Worm (Caenorhabditis elegans): ENCODE results near the gene klp-20.

The klp-20 gene

DNA sequence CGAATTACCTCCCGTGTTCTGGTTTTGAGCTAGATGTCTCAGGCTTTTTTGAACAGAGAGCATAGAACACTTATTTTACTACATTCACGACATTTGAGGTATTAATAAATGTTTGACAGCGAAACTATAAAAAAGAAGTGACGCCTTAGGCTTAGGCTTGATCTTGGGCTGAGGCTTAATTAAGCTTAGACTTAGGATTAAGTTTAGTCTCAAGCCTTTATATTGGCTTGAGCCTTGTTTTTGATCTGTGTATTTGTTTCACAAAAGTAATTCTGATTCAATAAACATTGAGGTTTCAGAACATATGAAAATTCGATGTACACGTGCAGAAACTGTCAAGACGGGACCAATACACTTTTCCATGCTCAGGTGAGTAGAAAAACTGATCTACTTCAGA is at the start of gene klp-20:
Gene klp-20, plus strand, starts transcription at position 298 of the 397 bp plus-strand sequence.
- TF ChIP-seq elt-3 (tag; optimal IDR thresholded peaks at IDR 0.05) = no peak
- no peak for TF ChIP-seq zip-4 (GFP tag; optimal IDR thresholded peaks at IDR 0.05)
- no peak for TF ChIP-seq dsc-1 (tag; optimal IDR thresholded peaks at IDR 0.05)
- no peak for TF ChIP-seq zag-1 (tag; optimal IDR thresholded peaks at IDR 0.05)
- no peak for TF ChIP-seq irx-1 (tag; optimal IDR thresholded peaks at IDR 0.05)
- no peak for TF ChIP-seq unc-30 (tag; optimal IDR thresholded peaks at IDR 0.05)
- no peak for TF ChIP-seq elt-2 (tag; optimal IDR thresholded peaks at IDR 0.05)
- TF ChIP-seq mdl-1 (tag; optimal IDR thresholded peaks at IDR 0.05) = no peak
- no peak for TF ChIP-seq aly-2 (tag; optimal IDR thresholded peaks at IDR 0.05)
- no peak for TF ChIP-seq snpc-4 (tag; optimal IDR thresholded peaks at IDR 0.05)
- TF ChIP-seq lin-14 (GFP tag; optimal IDR thresholded peaks at IDR 0.05) = no peak
- no peak for TF ChIP-seq ama-1 (optimal IDR thresholded peaks at IDR 0.05)
- no peak for TF ChIP-seq pqm-1 (tag; optimal IDR thresholded peaks at IDR 0.05)
- TF ChIP-seq fkh-10 (GFP tag; optimal IDR thresholded peaks at IDR 0.05) = no peak
- TF ChIP-seq nhr-77 (tag; optimal IDR thresholded peaks at IDR 0.05) = no peak
- TF ChIP-seq dpl-1 (GFP tag; optimal IDR thresholded peaks at IDR 0.05) = no peak
- TF ChIP-seq hpl-2 (GFP tag; optimal IDR thresholded peaks at IDR 0.05) = no peak
- TF ChIP-seq C16A3.4 (tag; optimal IDR thresholded peaks at IDR 0.05) = no peak
- no peak for TF ChIP-seq jun-1 (tag; optimal IDR thresholded peaks at IDR 0.05)

DNA sequence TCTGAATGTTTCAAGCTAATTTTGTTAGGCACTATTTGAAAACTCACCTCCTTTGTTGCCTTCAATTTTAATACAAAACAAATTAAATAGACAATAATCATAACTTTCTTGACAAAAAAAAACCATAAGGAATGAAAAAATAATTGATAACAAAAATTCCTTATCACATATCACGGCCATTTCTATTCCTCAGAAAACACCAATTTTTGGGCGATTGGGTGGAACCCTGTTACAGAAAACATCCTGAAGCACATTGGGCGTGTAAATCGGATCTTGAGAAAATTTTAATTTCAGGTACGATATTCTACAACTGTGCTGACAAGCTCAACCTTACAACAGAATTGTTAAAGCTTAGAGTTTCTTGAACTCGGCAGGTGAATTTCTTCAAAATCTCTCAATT is 45.0 kb upstream of the klp-20 start, which contains the start of gene F40G9.8:
Gene F40G9.8, minus strand, starts transcription at position 101 of the 400 bp plus-strand sequence.
- TF ChIP-seq nhr-237 (tag; optimal IDR thresholded peaks at IDR 0.05) (no peak), egl-13 (tag; optimal IDR thresholded peaks at IDR 0.05) (no peak), unc-30 (tag; optimal IDR thresholded peaks at IDR 0.05) (no peak), aly-2 (tag; optimal IDR thresholded peaks at IDR 0.05) (no peak), nhr-90 (tag; optimal IDR thresholded peaks at IDR 0.05; ENCODE audit: poor library complexity) (no peak), swsn-7 (tag; optimal IDR thresholded peaks at IDR 0.05) (no peak), alr-1 (tag; optimal IDR thresholded peaks at IDR 0.05; ENCODE audit: borderline replicate concordance) (no peak), fkh-8 (tag; optimal IDR thresholded peaks at IDR 0.05) (no peak), nhr-76 (tag; optimal IDR thresholded peaks at IDR 0.05) (no peak), Y116A8C.19 (tag; optimal IDR thresholded peaks at IDR 0.05; ENCODE audit: borderline replicate concordance) (no peak), lin-35 (GFP tag; optimal IDR thresholded peaks at IDR 0.05) (no peak)

- no peak for TF ChIP-seq efl-1 (optimal IDR thresholded peaks at IDR 0.05)
- TF ChIP-seq efl-1 (GFP tag; optimal IDR thresholded peaks at IDR 0.05 in 1 of 2) = no peak
- no peak for TF ChIP-seq dpl-1 (GFP tag; optimal IDR thresholded peaks at IDR 0.05)
- TF ChIP-seq lin-13 (GFP tag; optimal IDR thresholded peaks at IDR 0.05) = no peak
- TF ChIP-seq unc-98 (GFP tag; IDR thresholded peaks at IDR 0.05) = no peak
Observed at ce11 chrIII:165390-165789, 44.4 kb upstream of the klp-20 start, which contains the start of gene F40G9.7. F40G9.7 (plus strand) TSS chrIII:165690.

DNA sequence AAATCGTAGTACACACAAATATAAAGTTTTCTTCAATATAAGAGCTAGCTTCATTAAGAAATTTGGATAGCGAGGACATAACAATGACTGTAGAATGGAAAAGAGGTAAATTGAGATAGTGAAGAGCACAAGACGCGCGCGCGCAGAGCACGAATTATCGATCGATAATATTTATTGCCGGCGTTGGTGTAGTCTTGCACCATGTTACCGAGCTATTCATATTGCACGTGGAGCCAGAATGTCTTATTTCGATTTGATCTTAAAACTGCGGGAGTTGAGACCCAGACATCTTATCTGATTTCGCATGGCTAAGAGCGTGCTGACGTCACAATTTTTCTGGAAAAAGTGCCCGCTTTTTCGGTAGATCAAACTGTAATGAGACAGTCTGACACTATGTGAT is 40.3 kb upstream of the klp-20 start, which contains the start of gene F40G9.18:
Gene F40G9.18, minus strand, starts transcription at position 101 of the 400 bp plus-strand sequence.
- TF ChIP-seq zip-4 (GFP tag; optimal IDR thresholded peaks at IDR 0.05) (no peak), nhr-11 (tag; optimal IDR thresholded peaks at IDR 0.05) (no peak), xbp-1 (tag; optimal IDR thresholded peaks at IDR 0.05) (no peak), F16B12.6 (tag; optimal IDR thresholded peaks at IDR 0.05) (no peak), Y116A8C.19 (tag; optimal IDR thresholded peaks at IDR 0.05; ENCODE audit: borderline replicate concordance) (no peak), irx-1 (tag; optimal IDR thresholded peaks at IDR 0.05) (no peak), sox-4 (tag; optimal IDR thresholded peaks at IDR 0.05) (no peak), lin-13 (GFP tag; optimal IDR thresholded peaks at IDR 0.05) (no peak), nhr-90 (tag; optimal IDR thresholded peaks at IDR 0.05; ENCODE audit: poor library complexity) (no peak), sptf-1 (tag; optimal IDR thresholded peaks at IDR 0.05) (no peak), nhr-12 (tag; optimal IDR thresholded peaks at IDR 0.05) (no peak), egl-27 (tag; optimal IDR thresholded peaks at IDR 0.05) (no peak), nhr-47 (tag; optimal IDR thresholded peaks at IDR 0.05) (no peak), ztf-4 (tag; optimal IDR thresholded peaks at IDR 0.05) (no peak), fkh-4 (tag; optimal IDR thresholded peaks at IDR 0.05; ENCODE audit: borderline replicate concordance) (no peak), hlh-17 (GFP tag; optimal IDR thresholded peaks at IDR 0.05; ENCODE audit: borderline replicate concordance) (no peak), sup-37 (GFP tag; optimal IDR thresholded peaks at IDR 0.05) (no peak), snpc-4 (tag; optimal IDR thresholded peaks at IDR 0.05) (no peak)
